Worm (Caenorhabditis elegans) whole organism, mixed stage, embryonic: Measurements from ENCODE around the gene ZK673.11.

ENCODE experiments used
- blmp-1 ChIP-seq: fragments of 150-350 bp; optimal IDR thresholded peaks from 2 replicates; lab custom pipeline; 2014; ENCODE audit warnings: missing biosample characterization, missing genetic modification characterization
- drap-1 ChIP-seq: fragments of 200-800 bp; sonication (Bioruptor generic); optimal IDR thresholded peaks from 3 replicates; lab custom pipeline; 2018; ENCODE audit warnings: mild to moderate bottlenecking, missing genetic modification characterization, missing compliant biosample characterization
- elt-1 ChIP-seq: sonication (generic microtip); optimal IDR thresholded peaks from 2 replicates; lab custom pipeline; 2017; ENCODE audit warnings: missing genetic modification characterization, mild to moderate bottlenecking, missing compliant biosample characterization, antibody characterized with exemption, moderate library complexity, borderline replicate concordance; ENCODE audit not compliant: insufficient read depth
- lsy-2 ChIP-seq: fragments of 150-350 bp; optimal IDR thresholded peaks from 2 replicates; lab custom pipeline; 2014; ENCODE audit warnings: missing biosample characterization, missing genetic modification characterization
- mab-5 ChIP-seq: fragments of 150-350 bp; optimal IDR thresholded peaks from 2 replicates; lab custom pipeline; 2014; ENCODE audit warnings: missing biosample characterization, missing genetic modification characterization
- mls-2 ChIP-seq: sonication (generic microtip); optimal IDR thresholded peaks from 2 replicates; lab custom pipeline; 2016; ENCODE audit warnings: mild to moderate bottlenecking, missing genetic modification characterization, moderate library complexity, missing compliant biosample characterization
- nhr-12 ChIP-seq: fragments of 150-350 bp; optimal IDR thresholded peaks from 2 replicates; lab custom pipeline; 2014; ENCODE audit warnings: missing biosample characterization, missing genetic modification characterization
- nhr-28 ChIP-seq: fragments of 150-350 bp; optimal IDR thresholded peaks from 2 replicates; lab custom pipeline; 2014; ENCODE audit warnings: missing biosample characterization, missing genetic modification characterization
- nhr-76 ChIP-seq: sonication (generic microtip); optimal IDR thresholded peaks from 2 replicates; lab custom pipeline; 2017; ENCODE audit warnings: missing biosample characterization, missing genetic modification characterization
- unc-39 ChIP-seq: fragments of 150-350 bp; optimal IDR thresholded peaks from 2 replicates; lab custom pipeline; 2014; ENCODE audit warnings: missing biosample characterization, missing genetic modification characterization
- unc-62 ChIP-seq: fragments of 150-350 bp; optimal IDR thresholded peaks from 2 replicates; lab custom pipeline; 2014; ENCODE audit warnings: missing biosample characterization, missing genetic modification reagents, missing genetic modification characterization
- ztf-11 ChIP-seq: fragments of 150-350 bp; optimal IDR thresholded peaks from 2 replicates; lab custom pipeline; 2014; ENCODE audit warnings: missing biosample characterization, missing genetic modification characterization

DNA sequence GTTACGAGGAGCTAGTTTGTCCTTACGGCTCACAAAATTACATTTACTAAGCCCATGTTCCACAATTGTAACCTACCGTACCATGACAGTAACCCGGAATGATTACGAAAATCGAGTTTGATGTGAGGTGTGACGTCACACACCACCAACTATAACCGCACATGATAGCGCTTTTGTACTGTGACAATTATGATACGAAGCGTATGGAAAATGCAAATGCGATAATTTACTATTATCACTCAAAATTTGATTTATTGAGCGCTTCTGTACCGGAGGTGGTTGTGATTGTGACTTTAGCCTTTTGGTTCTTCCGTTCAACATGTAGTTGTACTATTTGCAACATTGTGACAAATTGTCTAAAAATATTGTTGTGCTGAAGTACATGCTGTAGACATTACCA lies 28.6 kb downstream of the ZK673.11 start:
- TF ChIP-seq mab-5 (tag; lab: Kevin White, UChicago) = no peak
- no peak for TF ChIP-seq ztf-11
- TF ChIP-seq nhr-28 (tag; lab: Kevin White, UChicago) = no peak
- no peak for TF ChIP-seq unc-62 (GFP tag; lab: Kevin White, UChicago)
- TF ChIP-seq elt-1 = no peak
- no peak for TF ChIP-seq blmp-1 (tag; lab: Kevin White, UChicago)
- TF ChIP-seq drap-1 = no peak
- no peak for TF ChIP-seq mls-2 (tag; lab: Kevin White, UChicago)
- no peak for TF ChIP-seq nhr-12 (tag; lab: Kevin White, UChicago)
- TF ChIP-seq nhr-76 (tag; lab: Kevin White, UChicago) = no peak
- no peak for TF ChIP-seq unc-39
- TF ChIP-seq lsy-2 (tag; lab: Kevin White, UChicago) = no peak
